Worm (Caenorhabditis elegans): ENCODE results near the gene M70.3.
"Not testable (repeated sequence)": the region's sequence is repeated elsewhere in the genome, so short reads cannot be mapped to it uniquely, and the experiment has no call there.

M70.3 gene

DNA sequence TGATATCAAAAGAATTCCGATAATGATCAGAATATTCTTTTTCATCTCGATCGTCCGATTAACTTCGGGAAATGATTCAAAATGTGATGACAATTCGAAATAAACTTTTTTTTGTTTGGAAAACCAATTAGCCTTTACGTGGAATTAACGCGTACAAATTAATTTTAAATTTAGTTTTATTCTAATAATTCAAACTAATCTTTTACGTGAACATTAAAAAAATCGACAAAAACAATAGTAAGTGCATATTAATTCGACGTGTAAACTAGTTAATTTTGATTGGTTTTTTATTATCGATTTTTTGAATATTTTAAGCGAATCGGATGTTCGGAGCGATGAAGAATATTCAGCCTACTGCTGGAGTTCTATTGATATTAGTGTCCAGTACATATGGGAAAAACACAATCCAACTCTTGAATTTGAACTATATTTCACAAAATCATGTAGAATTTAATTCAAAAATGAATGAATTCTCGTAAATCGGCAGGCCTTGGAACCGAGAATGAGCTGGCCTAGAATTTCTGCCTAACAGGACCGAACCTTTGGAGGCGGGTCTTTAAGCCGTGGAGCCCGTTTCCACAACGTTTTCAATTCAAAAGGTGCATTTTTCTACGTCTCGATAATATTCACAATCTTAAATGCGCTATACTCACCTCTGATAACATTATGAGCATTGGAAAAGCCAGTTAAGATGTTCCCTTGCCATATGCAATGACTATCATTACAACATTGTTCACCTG is at the start of gene M70.3, which contains the start of gene M70.2:
M70.3 (minus strand) TSS at position 101 of the 740 bp plus-strand sequence.
M70.2 (plus strand) TSS at position 690 of the 740 bp plus-strand sequence.
- TF ChIP-seq flt-1 (GFP tag; IDR thresholded peaks at IDR 0.05) (no peak), klf-2 (GFP tag; conservative IDR thresholded peaks at IDR 0.05) (no peak), ref-1 (GFP tag; conservative IDR thresholded peaks at IDR 0.05) (no peak), cog-1 (tag; optimal IDR thresholded peaks at IDR 0.05) (no peak), med-1 (GFP tag; optimal IDR thresholded peaks at IDR 0.05; ENCODE audit: insufficient read depth) (no peak), ztf-23 (GFP tag; IDR thresholded peaks at IDR 0.05) (no peak)

DNA sequence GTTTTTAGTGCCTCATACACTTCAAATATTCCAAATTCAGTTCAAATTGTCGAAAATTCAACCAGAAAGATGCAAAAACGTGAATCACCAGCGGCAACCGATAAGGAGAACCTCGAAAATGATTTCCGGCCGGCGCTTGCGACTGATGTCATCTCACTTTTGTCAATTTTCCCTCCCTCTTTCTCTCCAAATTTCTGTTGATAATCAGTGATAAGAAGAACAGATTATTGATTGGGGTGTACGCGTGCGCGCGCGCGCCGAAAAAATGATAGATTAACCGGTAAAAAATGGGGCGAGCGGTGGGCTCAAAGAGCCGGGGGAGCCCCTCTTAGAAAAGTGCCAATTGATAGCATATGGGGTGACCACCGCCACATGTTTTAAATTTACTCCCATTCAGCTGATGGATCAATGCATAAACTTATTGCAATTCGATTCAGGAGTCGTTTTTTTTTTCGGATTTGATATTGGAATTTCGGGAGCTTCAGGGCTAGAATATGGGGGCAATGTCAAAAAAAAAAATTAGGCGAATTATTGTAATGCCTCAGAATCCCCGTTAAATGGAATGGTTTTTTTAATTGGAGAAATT is 42.3 kb upstream of the M70.3 start:
- TF ChIP-seq med-1 (GFP tag; optimal IDR thresholded peaks at IDR 0.05; ENCODE audit: insufficient read depth) (no peak), cog-1 (tag; optimal IDR thresholded peaks at IDR 0.05) (no peak), tab-1 (GFP tag; IDR thresholded peaks at IDR 0.05) (no peak), T22C8.4 (GFP tag; IDR thresholded peaks at IDR 0.05) (no peak), ztf-29 (GFP tag; IDR thresholded peaks at IDR 0.05) (no peak), flt-1 (GFP tag; IDR thresholded peaks at IDR 0.05) (no peak), klf-2 (GFP tag; conservative IDR thresholded peaks at IDR 0.05) (no peak), ref-1 (GFP tag; conservative IDR thresholded peaks at IDR 0.05) (no peak), ztf-23 (GFP tag; IDR thresholded peaks at IDR 0.05) (no peak)

DNA sequence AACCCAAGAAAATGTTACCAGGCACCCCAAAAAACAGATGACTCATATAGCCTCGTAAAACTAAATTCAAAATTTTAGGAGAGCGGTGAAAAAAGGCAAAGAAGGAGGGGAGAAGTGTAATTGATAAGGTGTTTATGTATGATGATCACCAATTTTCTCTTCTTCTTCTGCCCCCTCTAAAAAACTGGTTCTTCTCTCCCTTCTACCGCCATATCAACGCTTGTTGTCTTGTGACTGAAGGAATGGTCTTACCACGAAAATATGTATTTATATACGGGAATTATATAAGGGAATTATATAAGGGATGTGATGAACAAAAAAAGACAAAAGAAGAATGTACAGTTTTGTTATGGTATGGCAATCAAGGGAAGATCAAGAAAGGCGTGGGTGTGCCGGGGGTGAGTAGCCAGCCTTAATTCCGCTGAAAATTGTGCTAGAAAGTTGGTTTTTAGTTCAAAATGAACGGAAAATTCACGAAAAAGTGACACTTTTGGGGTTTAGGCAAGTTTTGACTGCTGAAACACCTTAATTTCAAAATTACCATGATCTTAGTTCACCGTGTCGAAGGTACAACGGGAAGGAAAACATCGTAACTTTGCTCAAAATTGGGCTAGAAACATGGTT is 39.2 kb upstream of the M70.3 start:
- no peak for TF ChIP-seq ztf-29 (GFP tag; IDR thresholded peaks at IDR 0.05)
- TF ChIP-seq T22C8.4 (GFP tag; IDR thresholded peaks at IDR 0.05), result no peak
- TF ChIP-seq ref-1 (GFP tag; conservative IDR thresholded peaks at IDR 0.05), result no peak
- no peak for TF ChIP-seq flt-1 (GFP tag; IDR thresholded peaks at IDR 0.05)
- TF ChIP-seq klf-2 (GFP tag; conservative IDR thresholded peaks at IDR 0.05), result no peak
- no peak for TF ChIP-seq ztf-23 (GFP tag; IDR thresholded peaks at IDR 0.05)
- TF ChIP-seq med-1 (GFP tag; optimal IDR thresholded peaks at IDR 0.05; ENCODE audit: insufficient read depth), result no peak
- no peak for TF ChIP-seq cog-1 (tag; optimal IDR thresholded peaks at IDR 0.05)
- TF ChIP-seq tab-1 (GFP tag; IDR thresholded peaks at IDR 0.05), result no peak

DNA sequence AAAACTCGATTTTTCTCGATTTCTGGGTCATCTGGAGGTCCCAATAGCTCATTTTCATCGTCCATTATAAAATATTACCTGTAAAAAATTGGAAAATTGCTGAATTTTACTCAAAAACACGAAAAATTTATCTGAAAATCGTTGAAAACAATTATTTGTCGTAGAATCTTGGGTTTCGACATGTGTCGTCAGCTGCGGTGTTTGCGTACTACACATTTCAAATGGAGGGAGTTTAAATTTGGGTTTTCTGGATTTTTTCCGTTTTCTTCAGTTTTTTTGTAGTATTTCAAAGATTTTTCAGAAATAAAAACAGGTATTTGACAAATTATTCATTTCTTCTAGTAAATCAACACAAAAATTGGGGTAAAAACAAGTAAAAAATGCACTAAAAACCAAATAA is 33.3 kb upstream of the M70.3 start, which contains the start of gene M70.5:
M70.5 (minus strand) TSS at position 78 of the 400 bp plus-strand sequence.
- TF ChIP-seq flt-1 (GFP tag; IDR thresholded peaks at IDR 0.05) (0 out of 2 replicates have a peak, but pooled peaks have one; percentile 45), ztf-23 (GFP tag; IDR thresholded peaks at IDR 0.05) (0 out of 2 replicates have a peak, but pooled peaks have one; percentile 65)

DNA sequence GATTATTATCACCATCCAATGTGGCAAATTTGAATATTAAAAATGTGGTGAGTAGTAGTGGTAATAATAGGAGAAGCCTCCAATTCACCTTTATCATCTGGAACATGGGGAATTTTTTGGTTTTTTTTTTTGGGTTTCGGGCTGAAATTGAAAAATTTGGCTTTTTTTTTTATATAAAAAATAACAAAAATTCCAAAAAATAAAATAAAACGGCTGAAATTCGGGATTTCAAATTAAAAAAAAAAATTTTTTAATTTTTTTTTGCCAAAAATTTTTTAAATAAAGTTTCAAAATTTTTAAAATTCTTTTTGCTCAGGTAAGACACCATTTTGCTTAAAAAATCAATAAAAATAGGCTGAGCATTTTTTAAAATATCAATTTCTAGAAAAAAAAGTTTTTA is 21.3 kb upstream of the M70.3 start, which contains the start of gene famp-1:
famp-1 (minus strand) TSS at position 101 of the 400 bp plus-strand sequence.
- TF ChIP-seq med-1 (GFP tag; optimal IDR thresholded peaks at IDR 0.05; ENCODE audit: insufficient read depth) (no peak), klf-2 (GFP tag; conservative IDR thresholded peaks at IDR 0.05) (no peak), tab-1 (GFP tag; IDR thresholded peaks at IDR 0.05) (no peak), T22C8.4 (GFP tag; IDR thresholded peaks at IDR 0.05) (no peak), ztf-29 (GFP tag; IDR thresholded peaks at IDR 0.05) (no peak), flt-1 (GFP tag; IDR thresholded peaks at IDR 0.05) (no peak), cog-1 (tag; optimal IDR thresholded peaks at IDR 0.05) (no peak), ztf-23 (GFP tag; IDR thresholded peaks at IDR 0.05) (no peak), ref-1 (GFP tag; conservative IDR thresholded peaks at IDR 0.05) (no peak)

DNA sequence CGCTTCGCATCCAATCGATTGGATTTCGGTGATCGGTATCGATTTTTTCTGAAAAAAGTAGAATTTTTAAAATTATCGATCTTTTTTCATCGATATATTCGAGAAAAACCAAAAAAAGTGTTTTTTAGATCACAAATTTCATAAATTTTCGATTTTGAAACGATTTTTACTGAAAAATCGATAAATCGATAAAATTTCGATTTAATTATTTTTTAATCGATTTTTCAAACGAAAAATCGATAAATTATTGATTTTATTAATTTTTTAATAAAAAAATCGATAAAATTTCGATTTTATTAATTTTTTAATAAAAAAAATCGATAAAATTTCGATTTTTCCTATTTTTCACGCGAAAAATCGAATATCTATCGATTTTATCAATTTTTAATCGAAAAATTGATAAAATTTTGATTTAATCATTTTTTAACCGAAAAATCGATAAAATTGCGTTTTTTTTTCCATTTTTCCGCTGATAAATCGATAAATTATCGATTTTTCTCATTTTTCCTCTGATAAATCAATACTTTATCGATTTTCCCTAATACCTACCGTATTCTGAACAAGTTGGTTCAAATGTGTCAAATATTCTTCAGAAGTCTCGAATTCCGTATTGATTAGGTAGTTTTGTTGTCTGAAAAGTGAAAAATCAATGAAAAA is 11.3 kb upstream of the M70.3 start:
- no peak for TF ChIP-seq med-1 (GFP tag; optimal IDR thresholded peaks at IDR 0.05; ENCODE audit: insufficient read depth)
- no peak for TF ChIP-seq ref-1 (GFP tag; conservative IDR thresholded peaks at IDR 0.05)
- peak; percentile 46 for TF ChIP-seq T22C8.4 (GFP tag; IDR thresholded peaks at IDR 0.05)
- no peak for TF ChIP-seq klf-2 (GFP tag; conservative IDR thresholded peaks at IDR 0.05)
- no peak for TF ChIP-seq cog-1 (tag; optimal IDR thresholded peaks at IDR 0.05)
- no peak for TF ChIP-seq ztf-29 (GFP tag; IDR thresholded peaks at IDR 0.05)
- no peak for TF ChIP-seq tab-1 (GFP tag; IDR thresholded peaks at IDR 0.05)
- TF ChIP-seq flt-1 (GFP tag; IDR thresholded peaks at IDR 0.05), result no peak

DNA sequence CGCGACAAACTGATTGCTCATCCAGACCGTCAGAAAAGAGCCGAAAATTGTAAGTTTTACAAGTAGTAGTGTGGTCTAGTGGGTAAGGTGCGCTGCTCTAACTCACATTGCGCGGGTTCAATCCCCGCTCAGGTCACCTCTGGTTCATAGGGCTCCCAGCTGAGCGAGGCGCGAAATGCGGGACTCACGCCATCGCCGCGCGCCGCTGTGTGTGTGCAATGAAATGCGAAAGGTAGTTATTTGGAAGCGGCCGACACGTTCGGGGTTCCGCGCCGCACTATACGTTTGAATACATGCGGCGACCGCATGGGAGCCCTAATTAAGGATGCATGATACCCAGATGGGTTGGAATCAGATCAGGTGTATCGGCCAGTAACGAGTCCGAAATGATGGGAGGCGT is 3.9 kb upstream of the M70.3 start:
- TF ChIP-seq ztf-23 (GFP tag; IDR thresholded peaks at IDR 0.05), result no peak

DNA sequence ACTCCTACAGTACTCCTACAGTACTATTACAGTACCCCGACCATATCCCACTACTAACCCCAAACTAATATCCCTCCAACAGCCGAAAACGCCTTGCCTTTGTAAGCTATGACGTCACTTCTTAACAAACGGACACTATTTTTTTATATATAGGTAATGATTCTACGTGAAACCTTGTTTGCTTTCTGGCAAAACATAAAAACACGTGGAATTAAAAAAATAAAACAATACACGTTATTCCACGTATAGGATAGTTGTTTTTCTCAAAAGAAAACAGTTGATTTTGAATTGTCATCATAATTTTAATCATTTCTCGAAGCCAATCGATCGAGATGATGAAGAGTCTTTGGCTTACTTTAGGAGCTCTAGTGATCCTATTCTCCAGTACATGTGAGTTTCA is 3.3 kb upstream of the M70.3 start, which contains the start of gene M70.1:
M70.1 (plus strand) TSS at position 301 of the 400 bp plus-strand sequence.
- TF ChIP-seq ztf-23 (GFP tag; IDR thresholded peaks at IDR 0.05); klf-2 (GFP tag; conservative IDR thresholded peaks at IDR 0.05); tab-1 (GFP tag; IDR thresholded peaks at IDR 0.05): not testable (repeated sequence)

DNA sequence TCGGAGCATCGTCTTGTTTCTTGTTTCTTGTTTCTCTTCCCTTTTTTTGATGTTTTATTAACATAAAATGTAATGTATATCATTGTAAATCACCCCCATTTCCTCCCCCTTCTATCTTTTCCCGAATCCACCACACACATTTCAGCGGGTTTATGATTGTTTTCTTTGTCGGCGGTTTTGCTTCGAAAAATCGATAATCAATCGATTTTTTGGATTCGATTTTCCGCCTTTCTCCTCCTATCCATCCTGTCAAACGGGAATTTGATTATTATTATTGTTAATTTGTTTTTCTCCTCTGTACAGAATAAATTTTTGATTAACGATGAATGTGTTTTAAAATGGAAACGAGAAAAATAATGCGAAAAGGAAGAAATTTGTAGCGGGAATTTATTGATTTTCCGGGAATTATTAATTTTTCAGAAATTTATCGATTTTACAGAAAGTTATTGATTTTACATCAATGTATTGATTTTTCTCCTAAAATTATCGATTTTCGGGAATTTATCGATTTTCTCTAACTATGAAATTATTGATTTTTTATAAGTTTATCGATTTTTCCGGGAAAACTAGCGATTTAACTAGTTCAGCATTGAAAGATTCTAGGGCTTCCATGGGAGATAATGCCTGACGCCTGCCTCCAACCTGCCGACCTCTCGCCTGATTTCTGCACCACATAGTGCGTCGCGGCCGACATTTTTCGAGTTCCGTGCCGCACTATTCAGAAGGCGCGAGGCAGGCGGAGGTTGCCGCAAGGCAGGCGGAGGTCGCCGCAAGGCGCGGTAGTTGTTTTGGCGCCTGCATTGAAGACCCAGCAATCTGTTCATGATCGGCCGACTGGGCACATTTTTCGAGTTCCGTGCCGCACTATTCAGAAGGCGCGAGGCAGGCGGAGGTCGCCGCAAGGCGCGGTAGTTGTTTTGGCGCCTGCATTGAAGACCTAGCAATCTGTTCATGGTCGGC is 5.3 kb downstream of the M70.3 start:
- TF ChIP-seq tab-1 (GFP tag; IDR thresholded peaks at IDR 0.05) (0 out of 2 replicates have a peak, but pooled peaks have one; percentile 20), ztf-23 (GFP tag; IDR thresholded peaks at IDR 0.05) (no peak), cog-1 (tag; optimal IDR thresholded peaks at IDR 0.05) (no peak), med-1 (GFP tag; optimal IDR thresholded peaks at IDR 0.05; ENCODE audit: insufficient read depth) (no peak), ztf-29 (GFP tag; IDR thresholded peaks at IDR 0.05) (no peak), T22C8.4 (GFP tag; IDR thresholded peaks at IDR 0.05) (peak; percentile 90)
